Fruit fly (Drosophila melanogaster) whole organism, embryonic: ENCODE results near the gene fd96Cb.

ENCODE experiments used
- Adf1 ChIP-seq: fragments of 200-800 bp; sonication (Bioruptor generic); IDR thresholded peaks from 2 replicates; pipeline ENCODE4 v1.3.6; 2022; ENCODE audit warnings: missing biosample characterization, missing genetic modification characterization
- CG10431 ChIP-seq: fragments of 200-800 bp; sonication (Bioruptor generic); optimal IDR thresholded peaks from 3 replicates; lab custom pipeline; 2018; ENCODE audit warnings: missing biosample characterization, mild to moderate bottlenecking, missing genetic modification characterization
- CG11398 ChIP-seq: fragments of 200-800 bp; sonication (Bioruptor generic); optimal IDR thresholded peaks from 2 replicates; lab custom pipeline; 2016; ENCODE audit warnings: missing biosample characterization, missing genetic modification characterization
- CG11504 ChIP-seq: fragments of 200-800 bp; sonication (Bioruptor generic); optimal IDR thresholded peaks from 3 replicates; lab custom pipeline; 2019; ENCODE audit warnings: missing biosample characterization, mild to moderate bottlenecking, missing genetic modification characterization, moderate library complexity
- CG11560 ChIP-seq: fragments of 200-800 bp; sonication (Bioruptor generic); IDR thresholded peaks from 3 replicates; pipeline ENCODE4 v1.3.6; 2022; ENCODE audit warnings: missing biosample characterization, missing genetic modification characterization
- CG12071 ChIP-seq: fragments of 200-800 bp; sonication (Bioruptor generic); optimal IDR thresholded peaks from 3 replicates; lab custom pipeline; 2018; ENCODE audit warnings: missing biosample characterization, mild to moderate bottlenecking, missing genetic modification characterization
- CG12942 ChIP-seq: fragments of 200-800 bp; sonication (Bioruptor generic); optimal IDR thresholded peaks from 3 replicates; lab custom pipeline; 2016; ENCODE audit warnings: missing biosample characterization, missing genetic modification characterization
- CG14860 ChIP-seq: fragments of 200-800 bp; sonication (Bioruptor generic); IDR thresholded peaks from 3 replicates; pipeline ENCODE4 v1.3.6; 2022; ENCODE audit warnings: missing biosample characterization, missing genetic modification characterization; ENCODE audit not compliant: partially characterized antibody
- CG2202 ChIP-seq: fragments of 200-800 bp; sonication (Bioruptor generic); optimal IDR thresholded peaks from 2 replicates; lab custom pipeline; 2018; ENCODE audit warnings: missing biosample characterization, mild to moderate bottlenecking, missing genetic modification characterization
- CG3163 ChIP-seq: fragments of 200-800 bp; sonication (Bioruptor generic); optimal IDR thresholded peaks from 3 replicates; lab custom pipeline; 2016; ENCODE audit warnings: missing biosample characterization, missing genetic modification characterization
- CG32532 ChIP-seq: fragments of 200-800 bp; sonication (Bioruptor generic); IDR thresholded peaks from 2 replicates; pipeline ENCODE4 v1.3.6; 2022; ENCODE audit warnings: missing biosample characterization, missing genetic modification characterization
- CG4328 ChIP-seq: fragments of 200-800 bp; sonication (Bioruptor generic); optimal IDR thresholded peaks from 3 replicates; lab custom pipeline; 2017; ENCODE audit warnings: missing biosample characterization, missing genetic modification reagents, missing genetic modification characterization
- CG4617 ChIP-seq: fragments of 200-800 bp; sonication (Bioruptor generic); optimal IDR thresholded peaks from 3 replicates; lab custom pipeline; 2016; ENCODE audit warnings: missing biosample characterization, missing genetic modification characterization, borderline replicate concordance
- CG6254 ChIP-seq: fragments of 200-800 bp; sonication (Bioruptor generic); optimal IDR thresholded peaks from 3 replicates; lab custom pipeline; 2017; ENCODE audit warnings: mild to moderate bottlenecking, missing biosample characterization, missing genetic modification reagents, missing genetic modification characterization
- CG8388 ChIP-seq: fragments of 200-800 bp; sonication (Bioruptor generic); optimal IDR thresholded peaks from 2 replicates; lab custom pipeline; 2019; ENCODE audit warnings: missing biosample characterization, mild to moderate bottlenecking, missing genetic modification characterization, moderate library complexity
- CG8478 ChIP-seq: fragments of >200 bp; optimal IDR thresholded peaks from 2 replicates; lab custom pipeline; 2018
- CG9437 ChIP-seq: fragments of 200-800 bp; sonication (Bioruptor generic); optimal IDR thresholded peaks from 2 replicates; lab custom pipeline; 2018; ENCODE audit warnings: missing biosample characterization, mild to moderate bottlenecking, missing genetic modification characterization
- CG9797 ChIP-seq: fragments of 200-800 bp; sonication (Bioruptor generic); optimal IDR thresholded peaks from 3 replicates; lab custom pipeline; 2018; ENCODE audit warnings: missing biosample characterization, mild to moderate bottlenecking, missing genetic modification characterization
- Chrac-16 ChIP-seq: fragments of 200-800 bp; sonication (Bioruptor generic); optimal IDR thresholded peaks from 3 replicates; lab custom pipeline; 2016; ENCODE audit warnings: missing biosample characterization, missing genetic modification characterization
- Doc3 ChIP-seq: fragments of 200-800 bp; sonication (Bioruptor generic); IDR thresholded peaks from 3 replicates; pipeline ENCODE4 v1.3.6; 2022; ENCODE audit warnings: missing biosample characterization, missing genetic modification characterization; ENCODE audit not compliant: partially characterized antibody
- Ets65A ChIP-seq: fragments of 200-800 bp; sonication (Bioruptor generic); peaks from one replicate; lab custom pipeline; 2016; ENCODE audit warnings: missing biosample characterization, missing genetic modification characterization
- HmgD ChIP-seq: fragments of 200-800 bp; sonication (Bioruptor generic); optimal IDR thresholded peaks from 3 replicates; lab custom pipeline; 2016; ENCODE audit warnings: missing biosample characterization, missing genetic modification characterization
- Hr3 ChIP-seq: fragments of 200-800 bp; sonication (Bioruptor generic); optimal IDR thresholded peaks from 3 replicates; lab custom pipeline; 2016; ENCODE audit warnings: missing biosample characterization, missing genetic modification characterization
- Hsf ChIP-seq: fragments of 200-800 bp; sonication (Bioruptor generic); optimal IDR thresholded peaks from 3 replicates; lab custom pipeline; 2016; ENCODE audit warnings: missing biosample characterization, missing genetic modification characterization
- Jarid2 ChIP-seq: fragments of 200-800 bp; sonication (Bioruptor generic); optimal IDR thresholded peaks from 3 replicates; lab custom pipeline; 2017; ENCODE audit warnings: mild to moderate bottlenecking, missing biosample characterization, missing genetic modification reagents, missing genetic modification characterization
- Meics ChIP-seq: fragments of 200-800 bp; sonication (Bioruptor generic); optimal IDR thresholded peaks from 2 replicates; lab custom pipeline; 2017; ENCODE audit warnings: missing biosample characterization, mild to moderate bottlenecking, missing genetic modification characterization
- Oaz ChIP-seq: fragments of 200-800 bp; sonication (Bioruptor generic); IDR thresholded peaks from 2 replicates; pipeline ENCODE4 v1.3.6; 2022; ENCODE audit warnings: missing biosample characterization, missing genetic modification characterization
- Poxn ChIP-seq: fragments of 200-800 bp; sonication (Bioruptor generic); IDR thresholded peaks from 2 replicates; pipeline ENCODE4 v1.3.6; 2022; ENCODE audit warnings: missing biosample characterization, missing genetic modification characterization
- Sox102F ChIP-seq: fragments of 200-800 bp; sonication (Bioruptor generic); optimal IDR thresholded peaks from 2 replicates; lab custom pipeline; 2018; ENCODE audit warnings: missing biosample characterization, mild to moderate bottlenecking, missing genetic modification characterization, moderate library complexity
- TFAM ChIP-seq: fragments of 200-800 bp; sonication (Bioruptor generic); optimal IDR thresholded peaks from 2 replicates; lab custom pipeline; 2017; ENCODE audit warnings: missing biosample characterization, missing genetic modification characterization, inconsistent platforms
- ash1 ChIP-seq: fragments of 200-800 bp; sonication (Bioruptor generic); optimal IDR thresholded peaks from 2 replicates; lab custom pipeline; 2018; ENCODE audit warnings: missing biosample characterization, mild to moderate bottlenecking, missing genetic modification characterization
- br ChIP-seq: fragments of >200 bp; optimal IDR thresholded peaks from 2 replicates; lab custom pipeline; 2017
- cad ChIP-seq: fragments of >200 bp; optimal IDR thresholded peaks from 2 replicates; lab custom pipeline; 2017; ENCODE audit warnings: missing biosample characterization, missing genetic modification characterization
- chinmo ChIP-seq: fragments of 200-800 bp; sonication (Bioruptor generic); IDR thresholded peaks from 4 replicates; pipeline ENCODE4 v1.3.6; 2022; ENCODE audit warnings: missing biosample characterization, missing genetic modification characterization; ENCODE audit not compliant: partially characterized antibody
- dati ChIP-seq: fragments of 200-800 bp; sonication (Bioruptor generic); IDR thresholded peaks from 2 replicates; pipeline ENCODE4 v1.3.6; 2022; ENCODE audit warnings: missing biosample characterization, missing genetic modification characterization
- emc ChIP-seq: fragments of 200-800 bp; sonication (Bioruptor generic); optimal IDR thresholded peaks from 2 replicates; lab custom pipeline; 2016; ENCODE audit warnings: missing biosample characterization, missing genetic modification characterization
- en ChIP-seq: fragments of 200-800 bp; sonication (Bioruptor generic); optimal IDR thresholded peaks from 2 replicates; lab custom pipeline; 2016; ENCODE audit warnings: missing biosample characterization, missing genetic modification characterization
- fd64A ChIP-seq: fragments of 200-800 bp; sonication (Bioruptor generic); optimal IDR thresholded peaks from 3 replicates; lab custom pipeline; 2018; ENCODE audit warnings: missing biosample characterization, mild to moderate bottlenecking, missing genetic modification characterization
- fd96Cb ChIP-seq: fragments of 200-800 bp; sonication (Bioruptor generic); optimal IDR thresholded peaks from 2 replicates; lab custom pipeline; 2018; ENCODE audit warnings: missing biosample characterization, mild to moderate bottlenecking, missing genetic modification characterization, moderate library complexity
- gt ChIP-seq: fragments of 200-800 bp; sonication (Bioruptor generic); IDR thresholded peaks from 2 replicates; pipeline ENCODE4 v1.3.6; 2022; ENCODE audit warnings: missing biosample characterization, missing genetic modification characterization
- ham ChIP-seq: fragments of 200-800 bp; sonication (Bioruptor generic); IDR thresholded peaks from 2 replicates; pipeline ENCODE4 v1.3.6; 2022; ENCODE audit warnings: missing biosample characterization, missing genetic modification characterization
- mld ChIP-seq: fragments of 200-800 bp; sonication (Bioruptor generic); IDR thresholded peaks from 3 replicates; pipeline ENCODE4 v1.3.6; 2022; ENCODE audit warnings: missing biosample characterization, missing genetic modification characterization; ENCODE audit not compliant: partially characterized antibody
- nau ChIP-seq: fragments of 200-800 bp; sonication (Bioruptor generic); optimal IDR thresholded peaks from 3 replicates; lab custom pipeline; 2017; ENCODE audit warnings: missing biosample characterization, mild to moderate bottlenecking, missing genetic modification characterization, missing genetic modification reagents
- p53 ChIP-seq: fragments of 200-800 bp; sonication (Bioruptor generic); optimal IDR thresholded peaks from 2 replicates; lab custom pipeline; 2016; ENCODE audit warnings: missing biosample characterization, missing genetic modification characterization
- row ChIP-seq: fragments of 200-800 bp; sonication (Bioruptor generic); IDR thresholded peaks from 3 replicates; pipeline ENCODE4 v1.3.6; 2022; ENCODE audit warnings: missing biosample characterization, missing genetic modification characterization
- slou ChIP-seq: fragments of 200-800 bp; sonication (Bioruptor generic); optimal IDR thresholded peaks from 3 replicates; lab custom pipeline; 2016; ENCODE audit warnings: missing biosample characterization, missing genetic modification characterization
- sqz ChIP-seq: fragments of 200-800 bp; sonication (Bioruptor generic); optimal IDR thresholded peaks from 3 replicates; lab custom pipeline; 2018; ENCODE audit warnings: missing biosample characterization, mild to moderate bottlenecking, missing genetic modification characterization
- stwl ChIP-seq: fragments of 200-800 bp; sonication (Bioruptor generic); optimal IDR thresholded peaks from 3 replicates; lab custom pipeline; 2018; ENCODE audit warnings: missing biosample characterization, mild to moderate bottlenecking, missing genetic modification characterization, moderate library complexity
- tll ChIP-seq, 2 experiments: fragments of 200-800 bp in 1 of 2; fragments of >200 bp in 1 of 2; sonication (Bioruptor generic) in 1 of 2; optimal IDR thresholded peaks; 2 replicates each; lab custom pipeline; 2017 to 2019; ENCODE audit warnings: missing biosample characterization in 2 of 2, missing genetic modification characterization in 2 of 2, mild to moderate bottlenecking in 1 of 2, moderate library complexity in 1 of 2
- tup ChIP-seq: fragments of 200-800 bp; sonication (Bioruptor generic); optimal IDR thresholded peaks from 2 replicates; lab custom pipeline; 2016; ENCODE audit warnings: missing biosample characterization, mild to moderate bottlenecking, missing genetic modification characterization, moderate library complexity

Gene fd96Cb

DNA sequence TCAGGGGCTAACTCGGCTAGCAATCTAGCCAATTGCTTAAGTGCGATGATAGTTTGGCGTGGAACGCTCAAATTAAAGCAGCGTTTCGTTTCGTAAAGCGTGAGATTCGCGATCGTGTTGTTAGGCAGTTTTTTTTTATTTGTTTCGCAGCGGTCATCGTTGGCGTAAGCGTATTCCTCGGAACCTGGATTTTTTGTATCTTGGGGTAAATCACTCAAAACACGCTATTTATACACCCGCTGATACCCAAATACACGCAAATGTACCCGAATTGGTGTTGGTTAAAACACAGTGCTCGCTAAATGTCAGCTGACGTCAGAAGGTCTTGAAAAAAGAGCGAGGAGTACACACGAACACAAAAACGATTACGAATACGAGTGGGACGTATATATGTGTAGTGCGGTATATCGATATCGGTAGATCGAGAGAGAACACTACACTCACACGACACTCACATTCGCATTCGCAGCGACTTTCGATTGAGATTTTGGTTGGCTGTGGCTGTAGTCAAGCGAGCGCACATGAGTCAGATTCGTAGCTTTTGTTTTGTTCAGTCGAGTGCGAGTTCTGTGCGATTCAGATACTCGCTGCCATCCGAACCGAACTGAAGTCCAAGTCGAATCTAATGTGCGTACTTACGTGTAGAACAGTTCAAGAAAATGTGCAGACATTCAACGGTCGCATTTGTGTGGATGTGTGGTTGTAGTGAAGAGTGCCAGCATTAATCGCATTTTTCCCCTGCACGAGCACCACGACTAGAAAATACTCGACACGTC lies 44.9 kb upstream of the fd96Cb start (continued):
- TF ChIP-seq Ets65A (GFP tag; lab: Kevin White, UChicago) (no peak), br (lab: Kevin White, UChicago) (no peak), cad (GFP tag; lab: Kevin White, UChicago) (no peak), ham (GFP tag; lab: Robert Waterston, UW) (no peak), CG8478 (lab: Kevin White, UChicago) (no peak), CG9797 (GFP tag; lab: Kevin White, UChicago) (no peak), Oaz (no peak), CG8388 (GFP tag; lab: Kevin White, UChicago) (peak; percentile 100), en (GFP tag; lab: Kevin White, UChicago) (no peak), CG10431 (GFP tag; lab: Kevin White, UChicago) (no peak), tll (GFP tag; optimal IDR thresholded peaks at IDR 0.05; lab: Kevin White, UChicago) (peak in 1 of 2 experiments; percentile 47), CG4617 (no peak), CG14860 (GFP tag; lab: Robert Waterston, UW) (no peak), gt (GFP tag; lab: Robert Waterston, UW) (no peak), stwl (tag; lab: Kevin White, UChicago) (peak; percentile 73), Adf1 (GFP tag; lab: Robert Waterston, UW) (no peak), Poxn (GFP tag; lab: Robert Waterston, UW) (no peak), tup (GFP tag; lab: Kevin White, UChicago) (no peak), CG12942 (GFP tag; lab: Kevin White, UChicago) (no peak), mld (no peak), p53 (GFP tag; lab: Kevin White, UChicago) (peak; percentile 42), Jarid2 (GFP tag; lab: Kevin White, UChicago) (peak; percentile 85), CG4328 (no peak), chinmo (GFP tag; lab: Robert Waterston, UW) (no peak), TFAM (GFP tag; lab: Kevin White, UChicago) (no peak), Chrac-16 (GFP tag; lab: Kevin White, UChicago) (no peak), CG32532 (GFP tag; lab: Robert Waterston, UW) (no peak), CG3163 (GFP tag; lab: Kevin White, UChicago) (peak; percentile 25), fd96Cb (tag; lab: Kevin White, UChicago) (no peak), row (GFP tag; lab: Robert Waterston, UW) (no peak), CG11560 (tag; lab: Robert Waterston, UW) (no peak), fd64A (GFP tag; lab: Kevin White, UChicago) (no peak), slou (no peak), ash1 (no peak), CG11398 (GFP tag; lab: Kevin White, UChicago) (no peak), Doc3 (GFP tag; lab: Robert Waterston, UW) (no peak), sqz (peak; percentile 34), CG6254 (no peak), CG11504 (no peak), CG2202 (tag; lab: Kevin White, UChicago) (peak; percentile 3), nau (GFP tag; lab: Kevin White, UChicago) (peak; percentile 5), emc (GFP tag; lab: Kevin White, UChicago) (no peak), CG12071 (GFP tag; lab: Kevin White, UChicago) (peak; percentile 61), CG9437 (GFP tag; lab: Kevin White, UChicago) (no peak), Hr3 (GFP tag; lab: Kevin White, UChicago) (no peak), Hsf (GFP tag; lab: Kevin White, UChicago) (no peak), Meics (GFP tag; lab: Kevin White, UChicago) (peak; percentile 42), Sox102F (no peak), HmgD (peak; percentile 10), dati (GFP tag; lab: Robert Waterston, UW) (no peak)
